Fruit fly (Drosophila melanogaster) Kc167 (cell line): ENCODE data around the gene CG5835.

Experiments
- Myc ChIP-seq: fragments of >200 bp; optimal IDR thresholded peaks from 2 replicates; lab custom pipeline; 2017; ENCODE audit warnings: missing external identifiers
- Sin3A ChIP-seq: fragments of >200 bp; optimal IDR thresholded peaks from 2 replicates; lab custom pipeline; 2018; ENCODE audit warnings: missing external identifiers
- h ChIP-seq: fragments of >200 bp; optimal IDR thresholded peaks from 3 replicates; lab custom pipeline; 2018; ENCODE audit warnings: missing external identifiers
- insv ChIP-seq: fragments of >200 bp; optimal IDR thresholded peaks from 3 replicates; lab custom pipeline; 2018; ENCODE audit warnings: missing external identifiers
- psq ChIP-seq: fragments of >200 bp; optimal IDR thresholded peaks from 2 replicates; lab custom pipeline; 2017; ENCODE audit warnings: missing external identifiers
- ttk ChIP-seq: sonication (Bioruptor generic); optimal IDR thresholded peaks from 2 replicates; lab custom pipeline; 2017; ENCODE audit warnings: missing external identifiers

The CG5835 gene

dm6 chr3R:19101267-19101840 lies 52.1 kb downstream of the CG5835 start:
- TF ChIP-seq ttk (lab: Kevin White, UChicago), result no peak
- no peak for TF ChIP-seq psq (lab: Kevin White, UChicago)
- TF ChIP-seq Myc (lab: Kevin White, UChicago), result no peak
- TF ChIP-seq h (lab: Kevin White, UChicago), result no peak

- TF ChIP-seq psq (lab: Kevin White, UChicago) (no peak), ttk (lab: Kevin White, UChicago) (no peak), h (lab: Kevin White, UChicago) (no peak), Myc (lab: Kevin White, UChicago) (no peak), insv (lab: Kevin White, UChicago) (no peak), Sin3A (lab: Kevin White, UChicago) (no peak)
Measured at dm6 chr3R:19100098-19100497, 53.4 kb downstream of the CG5835 start.
